Worm (Caenorhabditis elegans) whole organism, L3 larva: ENCODE data around the gene cyb-1.

Experiments
- ceh-82 ChIP-seq: fragments of 150-350 bp; optimal IDR thresholded peaks from 2 replicates; lab custom pipeline; 2014; ENCODE audit warnings: missing biosample characterization, missing genetic modification characterization
- ceh-9 ChIP-seq: sonication (generic microtip); optimal IDR thresholded peaks from 2 replicates; lab custom pipeline; 2018; ENCODE audit warnings: missing biosample characterization, missing genetic modification characterization

DNA sequence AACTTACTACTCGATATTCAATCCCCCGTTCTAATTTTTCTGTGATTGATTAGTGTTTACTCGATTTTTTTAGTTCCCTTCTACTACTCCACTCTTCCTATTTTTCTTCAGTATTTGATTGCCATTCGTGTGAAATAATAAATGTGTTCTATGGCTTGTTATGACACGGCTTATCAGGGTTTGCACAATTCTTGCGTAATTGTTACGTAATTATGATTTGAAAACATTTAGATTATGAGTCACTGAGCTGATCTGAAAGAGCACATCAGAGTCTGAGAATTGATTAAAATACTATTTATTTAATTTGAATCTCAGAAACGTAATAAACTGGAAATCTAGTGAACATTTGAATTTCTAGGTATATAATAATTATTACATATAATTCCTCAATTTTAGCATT is 42.6 kb downstream of the cyb-1 start:
- TF ChIP-seq ceh-9 (tag; lab: Kevin White, UChicago) = no peak
- no peak for TF ChIP-seq ceh-82 (tag; lab: Kevin White, UChicago)
